Worm (Caenorhabditis elegans): ENCODE measurements around the gene ttr-41.

ttr-41 gene

ce11 chrII:4681391-4681790 is 46.3 kb downstream of the ttr-41 start, which contains the start of gene T05A7.7:
Gene T05A7.7, minus strand, starts transcription at chrII:4681491.
- TF ChIP-seq blmp-1 (tag; optimal IDR thresholded peaks at IDR 0.05) (peak; percentile 43), rnt-1 (tag; optimal IDR thresholded peaks at IDR 0.05) (no peak), elt-2 (tag; optimal IDR thresholded peaks at IDR 0.05) (no peak), unc-86 (tag; optimal IDR thresholded peaks at IDR 0.05) (no peak)

ce11 chrII:4677916-4678315 is 49.8 kb downstream of the ttr-41 start, which contains the start of gene T05A7.1:
Gene T05A7.1, plus strand, starts transcription at chrII:4678216.
- TF ChIP-seq pax-3 (tag; optimal IDR thresholded peaks at IDR 0.05) (no peak), jun-1 (tag; optimal IDR thresholded peaks at IDR 0.05) (no peak), tbx-2 (tag; optimal IDR thresholded peaks at IDR 0.05) (no peak), pqm-1 (tag; optimal IDR thresholded peaks at IDR 0.05) (no peak), xbp-1 (tag; optimal IDR thresholded peaks at IDR 0.05) (no peak), lir-3 (tag; optimal IDR thresholded peaks at IDR 0.05; ENCODE audit: poor library complexity) (no peak), blmp-1 (tag; optimal IDR thresholded peaks at IDR 0.05) (no peak), mab-9 (GFP tag; IDR thresholded peaks at IDR 0.05) (no peak), hlh-4 (tag; optimal IDR thresholded peaks at IDR 0.05) (no peak), lin-39 (tag; optimal IDR thresholded peaks at IDR 0.05) (no peak)

Measured in whole organism, L1 larva.